Fruit fly (Drosophila melanogaster): ENCODE measurements around the gene CG2747.

CG2747 gene

DNA sequence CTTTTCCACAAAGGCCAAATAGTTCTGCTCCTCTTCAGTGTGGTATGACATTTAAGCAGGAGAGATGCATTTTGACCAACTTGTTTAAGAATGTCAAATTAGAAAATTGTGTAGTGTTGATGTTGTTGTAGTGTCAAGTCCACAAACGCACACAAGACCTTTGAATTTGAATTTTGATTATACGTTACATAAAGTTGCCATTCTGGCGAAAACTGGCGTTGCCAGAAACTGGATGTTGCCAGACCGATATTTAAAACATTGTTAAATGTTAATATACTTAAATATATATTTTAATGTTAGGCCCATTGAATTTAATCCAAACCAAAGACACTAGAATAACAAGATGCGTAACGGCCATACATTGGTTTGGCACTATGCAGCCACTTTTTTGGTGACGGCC lies 57.5 kb downstream of the CG2747 start:
- no peak for TF ChIP-seq noc (tag; optimal IDR thresholded peaks at IDR 0.05)

DNA sequence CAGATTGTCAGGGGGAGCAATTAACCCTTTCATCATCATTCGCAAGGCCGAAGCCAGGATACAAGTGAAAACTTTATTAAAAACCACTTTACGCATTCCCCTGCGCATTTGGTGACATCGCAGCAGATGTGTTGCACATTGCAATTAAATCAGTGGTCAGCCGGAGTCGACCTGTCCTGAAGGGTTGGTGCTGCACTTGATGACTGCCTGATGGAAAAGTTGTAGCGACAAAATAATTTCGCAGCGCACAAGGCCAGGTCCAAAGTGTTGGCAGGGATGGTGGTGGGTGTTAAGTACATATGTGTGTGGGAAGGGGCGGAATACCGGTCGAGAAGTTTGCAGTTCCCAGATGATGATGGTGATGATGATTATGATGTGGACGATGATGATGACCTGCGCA lies 58.4 kb downstream of the CG2747 start:
- TF ChIP-seq noc (tag; optimal IDR thresholded peaks at IDR 0.05): no peak

DNA sequence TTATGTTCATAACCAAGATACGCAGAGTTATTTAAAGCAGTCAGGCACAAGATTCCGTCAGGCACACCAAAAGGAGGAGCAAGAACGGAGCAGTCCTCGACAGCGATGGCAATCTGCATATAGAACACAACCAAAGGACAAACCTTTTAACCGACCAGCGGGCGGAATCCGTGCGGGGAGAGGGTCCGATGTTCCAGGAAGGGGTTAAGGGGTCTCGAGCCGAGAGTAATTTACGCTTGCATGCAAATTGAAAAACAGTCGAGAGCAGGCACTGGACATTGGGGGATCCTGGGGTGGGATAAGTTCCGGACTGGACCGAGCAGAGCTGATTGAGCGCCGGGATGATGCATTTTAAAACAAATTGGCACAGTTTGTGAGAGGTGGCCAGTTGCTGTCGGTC lies 60.0 kb downstream of the CG2747 start:
- no peak for TF ChIP-seq noc (tag; optimal IDR thresholded peaks at IDR 0.05)

DNA sequence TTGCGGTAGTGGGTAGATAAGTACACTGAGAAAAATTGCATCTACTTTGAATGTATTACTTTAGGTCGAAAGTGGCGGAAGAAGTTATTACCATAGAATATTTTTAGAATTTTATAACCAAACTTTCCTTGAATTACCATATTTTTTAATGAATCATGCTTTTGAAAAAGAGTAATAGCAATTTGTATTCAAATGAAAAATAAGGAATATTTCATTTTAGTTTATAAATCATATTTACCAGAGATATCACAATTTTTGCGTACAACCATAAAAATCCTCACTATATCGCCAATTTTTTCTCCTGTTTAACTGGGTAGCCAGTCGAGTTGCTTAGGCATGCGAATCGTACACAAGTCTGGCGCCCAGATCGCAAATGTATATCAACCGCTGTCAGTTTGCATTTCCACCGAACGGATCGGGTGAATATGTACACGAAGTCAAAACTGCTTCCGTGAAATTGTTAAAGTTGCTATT lies 60.9 kb downstream of the CG2747 start:
- TF ChIP-seq noc (tag; optimal IDR thresholded peaks at IDR 0.05): no peak

DNA sequence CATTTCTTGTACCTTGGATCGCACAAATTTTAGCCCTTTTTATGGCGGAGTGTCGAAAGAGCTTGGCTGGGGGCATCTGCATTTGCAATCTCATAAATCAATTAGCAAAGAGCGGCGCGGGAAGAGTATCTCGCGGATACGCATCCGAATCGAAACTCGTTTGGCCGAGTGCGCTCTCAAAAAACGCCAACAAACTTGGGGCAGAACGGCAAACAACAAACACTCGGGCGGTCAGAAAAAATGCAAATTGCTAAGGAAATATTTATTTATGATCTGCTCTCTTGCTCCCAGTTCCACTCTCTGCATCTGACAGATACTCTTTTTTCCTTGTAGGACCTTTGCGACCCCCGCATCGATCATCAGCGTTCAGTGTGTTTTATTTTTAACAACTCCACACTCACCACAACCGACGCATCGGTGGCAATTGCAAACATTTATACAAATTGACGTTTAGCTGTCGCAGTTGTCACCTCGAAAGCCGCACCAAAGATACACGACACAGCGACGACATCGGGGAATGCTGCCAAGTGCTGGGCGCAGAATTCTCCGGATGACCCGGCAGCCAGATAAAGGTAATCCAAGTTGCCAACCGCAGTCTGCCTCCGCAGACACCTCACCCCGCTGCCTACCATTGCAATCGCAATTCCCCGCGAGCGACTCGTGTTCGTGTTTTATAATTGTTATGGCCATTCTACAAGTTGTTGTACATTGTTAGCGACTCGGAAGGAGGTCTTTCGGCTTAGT lies 61.5 kb downstream of the CG2747 start:
- no peak for TF ChIP-seq noc (tag; optimal IDR thresholded peaks at IDR 0.05)

DNA sequence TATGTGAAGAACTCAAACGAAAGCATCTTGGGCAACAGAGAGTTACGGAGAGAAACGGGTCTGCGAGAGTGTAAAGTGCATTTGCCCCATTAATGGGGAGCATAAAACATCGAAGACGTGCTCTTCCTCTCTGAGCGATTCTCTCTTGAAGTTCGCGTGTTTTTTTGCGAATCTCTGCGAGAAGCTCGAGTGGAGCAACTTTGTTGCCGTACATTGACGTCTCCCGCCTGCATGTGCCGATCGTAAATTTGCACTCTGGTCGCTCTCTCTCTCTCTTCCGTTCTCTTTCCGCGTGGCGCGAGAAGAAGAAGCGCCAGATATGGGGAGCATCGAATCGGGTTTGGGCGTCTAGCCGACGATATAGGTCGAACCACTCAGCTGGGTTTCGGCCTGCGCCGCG lies 62.8 kb downstream of the CG2747 start:
- no peak for TF ChIP-seq noc (tag; optimal IDR thresholded peaks at IDR 0.05)

- no peak for TF ChIP-seq noc (tag; optimal IDR thresholded peaks at IDR 0.05)
Measured at dm6 chr3R:7967347-7967746, 63.2 kb downstream of the CG2747 start, which contains the start of gene dsx. dsx (minus strand) TSS chr3R:7967408.

DNA sequence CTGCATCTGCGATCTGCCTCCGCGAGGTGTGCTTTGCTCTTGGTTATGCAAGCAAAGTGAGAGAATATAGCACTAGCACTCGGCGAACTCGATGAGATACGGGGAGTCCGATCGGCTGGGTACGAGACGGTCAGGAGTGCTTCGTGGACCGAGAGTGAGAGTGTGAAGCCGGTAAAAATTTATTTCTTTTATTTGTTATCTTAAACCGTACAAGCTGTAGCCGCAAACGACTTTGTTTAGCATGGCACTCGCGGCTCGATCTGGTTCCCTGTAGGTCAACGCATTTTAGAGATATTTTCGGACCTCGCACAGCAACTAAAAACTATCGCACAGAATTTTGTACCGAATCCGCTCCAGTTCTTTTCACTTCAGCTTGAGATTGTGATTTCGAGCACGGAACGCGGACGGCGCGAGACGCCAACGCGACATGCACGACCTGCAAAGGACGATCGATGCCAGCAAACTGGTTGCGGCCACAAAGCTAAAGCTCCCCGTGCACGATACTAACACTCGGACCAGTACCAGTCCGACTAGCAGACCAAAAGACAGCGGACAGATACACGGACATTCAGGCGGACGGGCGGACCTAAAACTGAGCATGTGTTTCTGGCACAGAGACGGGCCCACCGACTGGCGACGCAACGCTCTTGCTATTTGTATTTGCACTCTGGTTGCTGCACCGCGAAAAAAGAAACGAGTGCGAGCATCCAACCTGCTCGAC lies 63.9 kb downstream of the CG2747 start:
- TF ChIP-seq noc (tag; optimal IDR thresholded peaks at IDR 0.05): no peak
